Fruit fly (Drosophila melanogaster) whole organism, prepupa: ENCODE data around the gene AOX3.
A peak's percentile ranks its signal among the peaks of the same experiment; 100 is the strongest.

Experiments used
- CG7368 ChIP-seq: fragments of 200-800 bp; sonication (Bioruptor generic); optimal IDR thresholded peaks from 3 replicates; lab custom pipeline; 2016; ENCODE audit warnings: missing biosample characterization, missing genetic modification characterization
- Eip78C ChIP-seq: fragments of 200-800 bp; sonication (Bioruptor generic); peaks from one replicate; lab custom pipeline; 2016; ENCODE audit warnings: missing biosample characterization, missing genetic modification characterization

dm6 chr3R:15556524-15556923 is 8.5 kb upstream of the AOX3 start:
- TF ChIP-seq CG7368 (GFP tag; lab: Kevin White, UChicago) (peak; percentile 52), Eip78C (GFP tag; lab: Kevin White, UChicago) (peak; percentile 94)
